Worm (Caenorhabditis elegans): ENCODE measurements around the gene T26A8.4.
A peak's percentile ranks its signal among the peaks of the same experiment; 100 is the strongest.

T26A8.4 gene

DNA sequence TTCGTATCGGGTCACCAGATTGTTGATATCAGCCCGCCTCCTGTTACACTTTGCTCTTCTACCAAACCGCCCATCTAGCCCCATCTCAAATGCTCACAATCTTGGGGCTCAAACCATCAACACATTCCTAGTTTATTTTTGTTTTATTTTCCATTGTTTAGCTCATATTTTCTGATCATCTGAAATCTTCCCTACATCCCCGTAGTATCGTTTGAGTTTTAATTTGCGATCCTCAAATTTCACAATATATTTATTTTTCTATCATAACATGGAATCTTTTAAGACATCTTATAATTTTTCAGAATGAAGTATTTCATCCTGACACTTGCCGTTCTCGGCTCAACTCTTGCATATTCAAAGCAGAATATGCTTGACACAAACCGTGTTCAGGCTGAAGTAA is 44.2 kb upstream of the T26A8.4 start, which contains the start of gene spp-10:
spp-10 (plus strand) TSS at position 301 of the 400 bp plus-strand sequence.
- no peak for TF ChIP-seq ceh-62 (tag; optimal IDR thresholded peaks at IDR 0.05)
- TF ChIP-seq dmd-9 (GFP tag; IDR thresholded peaks at IDR 0.05) = no peak
- peak in 1 of 2 experiments; percentile 3 for TF ChIP-seq daf-16 (GFP tag; optimal IDR thresholded peaks at IDR 0.05)
- no peak for TF ChIP-seq daf-16 (tag; optimal IDR thresholded peaks at IDR 0.05)

ce11 chrIV:8476166-8476565 is 43.5 kb upstream of the T26A8.4 start:
- TF ChIP-seq R02D3.7 (tag; optimal IDR thresholded peaks at IDR 0.05) = no peak
- TF ChIP-seq egl-27 (tag; optimal IDR thresholded peaks at IDR 0.05) = no peak
- no peak for TF ChIP-seq mes-2 (tag; optimal IDR thresholded peaks at IDR 0.05; ENCODE audit: poor library complexity, severe bottlenecking)
- TF ChIP-seq nhr-76 (tag; optimal IDR thresholded peaks at IDR 0.05) = no peak
- TF ChIP-seq nhr-28 (tag; optimal IDR thresholded peaks at IDR 0.05) = no peak
- no peak for TF ChIP-seq spr-1 (tag; optimal IDR thresholded peaks at IDR 0.05)
- no peak for TF ChIP-seq Y5F2A.4 (GFP tag; optimal IDR thresholded peaks at IDR 0.05)
- peak; percentile 30 for TF ChIP-seq nhr-11 (tag; optimal IDR thresholded peaks at IDR 0.05)
- no peak for TF ChIP-seq unc-62 (GFP tag; optimal IDR thresholded peaks at IDR 0.05 in 1 of 2)
- TF ChIP-seq unc-62 (tag; optimal IDR thresholded peaks at IDR 0.05) = no peak
- TF ChIP-seq arid-1 (GFP tag; conservative IDR thresholded peaks at IDR 0.05) = no peak
- no peak for TF ChIP-seq fos-1 (tag; optimal IDR thresholded peaks at IDR 0.05)
- TF ChIP-seq mdt-29 (GFP tag; IDR thresholded peaks at IDR 0.05) = no peak
- no peak for TF ChIP-seq unc-130 (GFP tag; optimal IDR thresholded peaks at IDR 0.05)
- no peak for TF ChIP-seq nhr-77 (tag; optimal IDR thresholded peaks at IDR 0.05)
- TF ChIP-seq dmd-6 (GFP tag; IDR thresholded peaks at IDR 0.05) = no peak
- no peak for TF ChIP-seq nhr-41 (GFP tag; IDR thresholded peaks at IDR 0.05)
- TF ChIP-seq daf-8 (GFP tag; IDR thresholded peaks at IDR 0.05) = no peak
- no peak for TF ChIP-seq mep-1 (tag; optimal IDR thresholded peaks at IDR 0.05)
- no peak for TF ChIP-seq madf-5 (GFP tag; IDR thresholded peaks at IDR 0.05)
- no peak for TF ChIP-seq lim-7 (GFP tag; IDR thresholded peaks at IDR 0.05)
- no peak for TF ChIP-seq nhr-25 (tag; optimal IDR thresholded peaks at IDR 0.05; ENCODE audit: borderline replicate concordance, insufficient read depth)
- peak in 1 of 2 experiments; percentile 14 for TF ChIP-seq daf-16 (GFP tag; optimal IDR thresholded peaks at IDR 0.05)
- no peak for TF ChIP-seq daf-16 (tag; optimal IDR thresholded peaks at IDR 0.05)
- no peak for TF ChIP-seq fkh-10 (GFP tag; optimal IDR thresholded peaks at IDR 0.05)
- TF ChIP-seq hmg-1.1 (GFP tag; IDR thresholded peaks at IDR 0.05) = 0 out of 2 replicates have a peak, but pooled peaks have one; percentile 20
- no peak for TF ChIP-seq cey-2 (tag; optimal IDR thresholded peaks at IDR 0.05; ENCODE audit: borderline replicate concordance, insufficient read depth)
- no peak for TF ChIP-seq set-16 (GFP tag; IDR thresholded peaks at IDR 0.05)
- TF ChIP-seq attf-4 (tag; optimal IDR thresholded peaks at IDR 0.05) = no peak
- no peak for TF ChIP-seq snpc-4 (tag; optimal IDR thresholded peaks at IDR 0.05)
- no peak for TF ChIP-seq ceh-32 (tag; optimal IDR thresholded peaks at IDR 0.05; ENCODE audit: poor library complexity)
- no peak for TF ChIP-seq dve-1 (tag; optimal IDR thresholded peaks at IDR 0.05; ENCODE audit: insufficient read depth)
- no peak for TF ChIP-seq jun-1 (tag; optimal IDR thresholded peaks at IDR 0.05)
- no peak for TF ChIP-seq lin-1 (GFP tag; IDR thresholded peaks at IDR 0.05)
- TF ChIP-seq zip-2 (tag; optimal IDR thresholded peaks at IDR 0.05) = no peak
- TF ChIP-seq hlh-11 (tag; optimal IDR thresholded peaks at IDR 0.05) = peak; percentile 8

DNA sequence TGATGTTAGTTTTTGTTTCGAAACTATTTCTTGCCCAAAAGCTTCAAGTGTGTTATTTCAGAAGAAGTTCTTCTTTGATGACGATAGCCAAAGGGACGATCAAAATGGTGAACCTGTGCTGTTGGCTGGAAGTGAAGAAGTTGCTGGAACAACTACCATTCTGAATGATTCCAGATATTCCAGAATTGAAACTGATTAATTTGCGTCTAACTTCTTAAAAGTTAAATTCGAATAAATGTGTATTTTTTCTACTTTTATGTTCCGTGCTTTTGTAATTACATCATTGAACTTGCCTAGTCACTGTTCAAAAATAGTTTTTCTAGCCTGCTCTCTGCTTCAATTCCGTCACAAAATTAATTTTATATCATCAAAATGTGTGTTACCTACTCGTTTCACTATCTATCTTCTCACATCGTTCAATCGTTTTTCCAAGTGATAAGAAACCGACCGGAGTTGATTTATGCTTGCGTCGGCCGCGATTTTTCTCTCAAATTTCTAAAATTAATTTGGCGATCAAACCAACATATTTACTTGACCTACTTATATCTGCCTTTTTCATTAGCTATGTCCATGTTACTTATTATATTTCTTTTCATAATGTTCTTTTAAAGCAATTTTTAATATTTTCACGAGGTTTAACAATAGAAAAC is 42.5 kb upstream of the T26A8.4 start:
- TF ChIP-seq nhr-77 (tag; optimal IDR thresholded peaks at IDR 0.05) (peak; percentile 26), mdl-1 (tag; optimal IDR thresholded peaks at IDR 0.05) (peak in 1 of 2 experiments; percentile 44), F10B5.3 (tag; optimal IDR thresholded peaks at IDR 0.05) (no peak), dmd-6 (GFP tag; IDR thresholded peaks at IDR 0.05) (peak; percentile 57; the same call in 1 of the 2 replicates), unc-62 (GFP tag; optimal IDR thresholded peaks at IDR 0.05 in 1 of 2) (peak in 1 of 2 experiments; percentile 96), unc-62 (tag; optimal IDR thresholded peaks at IDR 0.05) (no peak), F44E2.7 (GFP tag; IDR thresholded peaks at IDR 0.05) (no peak), nhr-28 (tag; optimal IDR thresholded peaks at IDR 0.05) (peak; percentile 82), php-3 (GFP tag; IDR thresholded peaks at IDR 0.05) (peak; percentile 73), nhr-48 (tag; optimal IDR thresholded peaks at IDR 0.05) (no peak), mxl-3 (GFP tag; optimal IDR thresholded peaks at IDR 0.05) (peak; percentile 35), pqm-1 (tag; optimal IDR thresholded peaks at IDR 0.05) (peak; percentile 76), spr-1 (tag; optimal IDR thresholded peaks at IDR 0.05) (no peak), aha-1 (tag) (peak; percentile 94), nhr-111 (GFP tag; optimal IDR thresholded peaks at IDR 0.05) (no peak), hlh-11 (tag; optimal IDR thresholded peaks at IDR 0.05) (peak; percentile 47)

Data from whole organism, L4 larva.